Fruit fly (Drosophila melanogaster) whole organism, embryonic: ENCODE results near the gene CG42819.

Experiments
- Adf1 ChIP-seq: fragments of 200-800 bp; sonication (Bioruptor generic); IDR thresholded peaks from 2 replicates; pipeline ENCODE4 v1.3.6; 2022; ENCODE audit warnings: missing biosample characterization, missing genetic modification characterization
- CG10267 ChIP-seq: fragments of 200-800 bp; sonication (Bioruptor generic); optimal IDR thresholded peaks from 2 replicates; lab custom pipeline; 2018; ENCODE audit warnings: missing biosample characterization, mild to moderate bottlenecking, missing genetic modification characterization, moderate library complexity
- CG10654 ChIP-seq: fragments of 200-800 bp; sonication (Bioruptor generic); optimal IDR thresholded peaks from 2 replicates; lab custom pipeline; 2016; ENCODE audit warnings: missing biosample characterization, missing genetic modification characterization
- CG11456 ChIP-seq: fragments of 200-800 bp; sonication (Bioruptor generic); IDR thresholded peaks from 3 replicates; pipeline ENCODE4 v1.3.6; 2022; ENCODE audit warnings: missing biosample characterization, missing genetic modification characterization
- CG12391 ChIP-seq: fragments of 200-800 bp; sonication (Bioruptor generic); optimal IDR thresholded peaks from 3 replicates; lab custom pipeline; 2018; ENCODE audit warnings: missing biosample characterization, mild to moderate bottlenecking, missing genetic modification characterization, moderate library complexity
- CG13123 ChIP-seq: fragments of 200-800 bp; sonication (Bioruptor generic); optimal IDR thresholded peaks from 2 replicates; lab custom pipeline; 2016; ENCODE audit warnings: missing biosample characterization, missing genetic modification characterization
- CG16815 ChIP-seq: fragments of 200-800 bp; sonication (Bioruptor generic); optimal IDR thresholded peaks from 3 replicates; lab custom pipeline; 2017; ENCODE audit warnings: missing biosample characterization, mild to moderate bottlenecking, missing genetic modification characterization
- CG17802 ChIP-seq: fragments of 200-800 bp; sonication (Bioruptor generic); optimal IDR thresholded peaks from 2 replicates; lab custom pipeline; 2018; ENCODE audit warnings: missing biosample characterization, mild to moderate bottlenecking, missing genetic modification characterization, moderate library complexity
- CG17829 ChIP-seq: fragments of 200-800 bp; optimal IDR thresholded peaks from 2 replicates; lab custom pipeline; 2019; ENCODE audit warnings: missing biosample characterization, mild to moderate bottlenecking, missing genetic modification characterization, moderate library complexity
- CG18619 ChIP-seq: fragments of 200-800 bp; sonication (Bioruptor generic); optimal IDR thresholded peaks from 3 replicates; lab custom pipeline; 2017; ENCODE audit warnings: missing biosample characterization, mild to moderate bottlenecking, missing genetic modification characterization
- CG4328 ChIP-seq: fragments of 200-800 bp; sonication (Bioruptor generic); optimal IDR thresholded peaks from 3 replicates; lab custom pipeline; 2017; ENCODE audit warnings: missing biosample characterization, missing genetic modification reagents, missing genetic modification characterization
- CG4404 ChIP-seq: fragments of 200-800 bp; sonication (Bioruptor generic); IDR thresholded peaks from 2 replicates; pipeline ENCODE4 v1.3.6; 2022; ENCODE audit warnings: missing biosample characterization, missing genetic modification characterization
- CG4730 ChIP-seq: fragments of 200-800 bp; sonication (Bioruptor generic); IDR thresholded peaks from 2 replicates; pipeline ENCODE4 v1.3.6; 2022; ENCODE audit warnings: missing biosample characterization, missing genetic modification characterization
- CG6689 ChIP-seq: fragments of 200-800 bp; sonication (Bioruptor generic); IDR thresholded peaks from 2 replicates; pipeline ENCODE4 v1.3.6; 2022; ENCODE audit warnings: missing biosample characterization, missing genetic modification characterization
- CG7928 ChIP-seq: fragments of 200-800 bp; sonication (Bioruptor generic); optimal IDR thresholded peaks from 2 replicates; lab custom pipeline; 2017; ENCODE audit warnings: missing biosample characterization, mild to moderate bottlenecking, missing genetic modification characterization
- CG8924 ChIP-seq: fragments of 200-800 bp; optimal IDR thresholded peaks from 3 replicates; lab custom pipeline; 2019; ENCODE audit warnings: missing biosample characterization, mild to moderate bottlenecking, missing genetic modification characterization, moderate library complexity
- CG9437 ChIP-seq: fragments of 200-800 bp; sonication (Bioruptor generic); optimal IDR thresholded peaks from 2 replicates; lab custom pipeline; 2018; ENCODE audit warnings: missing biosample characterization, mild to moderate bottlenecking, missing genetic modification characterization
- Deaf1 ChIP-seq: fragments of 200-800 bp; optimal IDR thresholded peaks from 3 replicates; lab custom pipeline; 2019; ENCODE audit warnings: missing biosample characterization, mild to moderate bottlenecking, missing genetic modification characterization, moderate library complexity
- Elba2 ChIP-seq: fragments of 200-800 bp; sonication (Bioruptor generic); optimal IDR thresholded peaks from 3 replicates; lab custom pipeline; 2016; ENCODE audit warnings: missing biosample characterization, missing genetic modification characterization
- Fer2 ChIP-seq: fragments of 200-800 bp; sonication (Bioruptor generic); optimal IDR thresholded peaks from 2 replicates; lab custom pipeline; 2018; ENCODE audit warnings: missing biosample characterization, mild to moderate bottlenecking, missing genetic modification characterization, moderate library complexity
- HmgZ ChIP-seq: fragments of 200-800 bp; sonication (Bioruptor generic); optimal IDR thresholded peaks from 2 replicates; lab custom pipeline; 2018; ENCODE audit warnings: missing biosample characterization, mild to moderate bottlenecking, missing genetic modification characterization
- Hr51 ChIP-seq, 2 experiments: fragments of 200-800 bp; sonication (Bioruptor generic); optimal IDR thresholded peaks; 2 replicates in 1 of 2; 3 replicates in 1 of 2; lab custom pipeline; 2016 to 2018; ENCODE audit warnings: missing biosample characterization in 2 of 2, missing genetic modification characterization in 2 of 2, mild to moderate bottlenecking in 1 of 2, moderate library complexity in 1 of 2
- Jarid2 ChIP-seq: fragments of 200-800 bp; sonication (Bioruptor generic); optimal IDR thresholded peaks from 3 replicates; lab custom pipeline; 2017; ENCODE audit warnings: mild to moderate bottlenecking, missing biosample characterization, missing genetic modification reagents, missing genetic modification characterization
- MBD-R2 ChIP-seq: fragments of 200-800 bp; sonication (Bioruptor generic); IDR thresholded peaks from 2 replicates; pipeline ENCODE4 v1.3.6; 2022; ENCODE audit warnings: missing biosample characterization, missing genetic modification characterization
- Mrtf ChIP-seq: fragments of 200-800 bp; sonication (Bioruptor generic); IDR thresholded peaks from 3 replicates; pipeline ENCODE4 v1.3.6; 2022; ENCODE audit warnings: missing biosample characterization, missing genetic modification characterization
- NFAT ChIP-seq: fragments of 200-800 bp; sonication (Bioruptor generic); IDR thresholded peaks from 2 replicates; pipeline ENCODE4 v1.3.6; 2022; ENCODE audit warnings: missing biosample characterization, missing genetic modification characterization
- Nf-YB ChIP-seq: fragments of 200-800 bp; sonication (Bioruptor generic); optimal IDR thresholded peaks from 3 replicates; lab custom pipeline; 2019; ENCODE audit warnings: missing biosample characterization, mild to moderate bottlenecking, missing genetic modification characterization, moderate library complexity
- Oaz ChIP-seq: fragments of 200-800 bp; sonication (Bioruptor generic); IDR thresholded peaks from 2 replicates; pipeline ENCODE4 v1.3.6; 2022; ENCODE audit warnings: missing biosample characterization, missing genetic modification characterization
- Optix ChIP-seq: fragments of 200-800 bp; sonication (Bioruptor generic); IDR thresholded peaks from 3 replicates; pipeline ENCODE4 v1.3.6; 2022; ENCODE audit warnings: missing biosample characterization, missing genetic modification characterization
- Sry-β ChIP-seq: fragments of 200-800 bp; sonication (Bioruptor generic); optimal IDR thresholded peaks from 2 replicates; lab custom pipeline; 2018; ENCODE audit warnings: missing biosample characterization, mild to moderate bottlenecking, missing genetic modification characterization, moderate library complexity
- Sry-δ ChIP-seq: fragments of 200-800 bp; sonication (Bioruptor generic); optimal IDR thresholded peaks from 2 replicates; lab custom pipeline; 2016; ENCODE audit warnings: missing biosample characterization, missing genetic modification characterization
- ac ChIP-seq: fragments of 200-800 bp; sonication (Bioruptor generic); optimal IDR thresholded peaks from 3 replicates; lab custom pipeline; 2017; ENCODE audit warnings: missing biosample characterization, mild to moderate bottlenecking, missing genetic modification characterization
- al ChIP-seq: fragments of 200-800 bp; sonication (Bioruptor generic); IDR thresholded peaks from 2 replicates; pipeline ENCODE4 v1.3.6; 2022; ENCODE audit warnings: missing biosample characterization, missing genetic modification characterization
- amos ChIP-seq: fragments of 200-800 bp; sonication (Bioruptor generic); IDR thresholded peaks from 2 replicates; pipeline ENCODE4 v1.3.6; 2022; ENCODE audit warnings: missing biosample characterization, missing genetic modification characterization; ENCODE audit not compliant: partially characterized antibody
- ap ChIP-seq: fragments of 200-800 bp; sonication (Bioruptor generic); IDR thresholded peaks from 2 replicates; pipeline ENCODE4 v1.3.6; 2022; ENCODE audit warnings: missing biosample characterization, missing genetic modification characterization
- chn ChIP-seq: fragments of 200-800 bp; sonication (Bioruptor generic); optimal IDR thresholded peaks from 2 replicates; lab custom pipeline; 2016; ENCODE audit warnings: missing biosample characterization, missing genetic modification characterization
- danr ChIP-seq: fragments of 200-800 bp; sonication (Bioruptor generic); IDR thresholded peaks from 2 replicates; pipeline ENCODE4 v1.3.6; 2022; ENCODE audit warnings: missing biosample characterization, missing genetic modification characterization
- dati ChIP-seq: fragments of 200-800 bp; sonication (Bioruptor generic); IDR thresholded peaks from 2 replicates; pipeline ENCODE4 v1.3.6; 2022; ENCODE audit warnings: missing biosample characterization, missing genetic modification characterization
- dmrt99B ChIP-seq: fragments of 200-800 bp; sonication (Bioruptor generic); optimal IDR thresholded peaks from 2 replicates; lab custom pipeline; 2018; ENCODE audit warnings: missing biosample characterization, mild to moderate bottlenecking, missing genetic modification characterization, moderate library complexity
- dpn ChIP-seq, 2 experiments: fragments of 200-800 bp; sonication (Bioruptor generic); optimal IDR thresholded peaks; 3 replicates each; lab custom pipeline; 2016; ENCODE audit warnings: missing biosample characterization in 2 of 2, missing genetic modification characterization in 2 of 2
- dysf ChIP-seq: fragments of 200-800 bp; sonication (Bioruptor generic); IDR thresholded peaks from 3 replicates; pipeline ENCODE4 v1.3.6; 2022; ENCODE audit warnings: missing biosample characterization, missing genetic modification characterization
- eyg ChIP-seq: fragments of 200-800 bp; sonication (Bioruptor generic); optimal IDR thresholded peaks from 3 replicates; lab custom pipeline; 2016; ENCODE audit warnings: missing biosample characterization, missing genetic modification characterization
- grau ChIP-seq: fragments of 200-800 bp; optimal IDR thresholded peaks from 3 replicates; lab custom pipeline; 2019; ENCODE audit warnings: missing biosample characterization, mild to moderate bottlenecking, missing genetic modification characterization, moderate library complexity
- odd ChIP-seq: fragments of 200-800 bp; sonication (Bioruptor generic); optimal IDR thresholded peaks from 2 replicates; lab custom pipeline; 2017; ENCODE audit warnings: missing biosample characterization, mild to moderate bottlenecking, missing genetic modification characterization
- pros ChIP-seq: fragments of 200-800 bp; sonication (Bioruptor generic); optimal IDR thresholded peaks from 3 replicates; lab custom pipeline; 2019; ENCODE audit warnings: missing biosample characterization, mild to moderate bottlenecking, missing genetic modification characterization, moderate library complexity
- psq ChIP-seq: fragments of 200-800 bp; sonication (Bioruptor generic); optimal IDR thresholded peaks from 2 replicates; lab custom pipeline; 2017; ENCODE audit warnings: missing biosample characterization, missing genetic modification characterization
- run ChIP-seq: fragments of 200-800 bp; sonication (Bioruptor generic); optimal IDR thresholded peaks from 3 replicates; lab custom pipeline; 2018; ENCODE audit warnings: missing biosample characterization, mild to moderate bottlenecking, missing genetic modification characterization
- slbo ChIP-seq: fragments of 200-800 bp; sonication (Bioruptor generic); IDR thresholded peaks from 2 replicates; pipeline ENCODE4 v1.3.6; 2022; ENCODE audit warnings: missing biosample characterization, missing genetic modification characterization
- stc ChIP-seq: fragments of 200-800 bp; sonication (Bioruptor generic); IDR thresholded peaks from 2 replicates; pipeline ENCODE4 v1.3.6; 2022; ENCODE audit warnings: missing biosample characterization, missing genetic modification characterization
- yki ChIP-seq: fragments of >200 bp; optimal IDR thresholded peaks from 3 replicates; lab custom pipeline; 2018
- z ChIP-seq: fragments of 200-800 bp; sonication (Bioruptor generic); IDR thresholded peaks from 3 replicates; pipeline ENCODE4 v1.3.6; 2022; ENCODE audit warnings: missing biosample characterization, missing genetic modification characterization

CG42819 gene

dm6 chr2L:8382646-8383045 lies 6.5 kb downstream of the CG42819 start, which contains the start of the genes CG13392 and Rcd4 (continued):
- TF ChIP-seq dati (GFP tag; lab: Robert Waterston, UW) (no peak), z (GFP tag; lab: Robert Waterston, UW) (no peak), stc (no peak), ac (GFP tag; lab: Kevin White, UChicago) (no peak), CG10654 (GFP tag; lab: Kevin White, UChicago) (no peak), CG9437 (GFP tag; lab: Kevin White, UChicago) (peak; percentile 34), Optix (0 out of 3 replicates have a peak, but pooled peaks have one; percentile 25), HmgZ (tag; lab: Kevin White, UChicago) (peak; percentile 84), Jarid2 (GFP tag; lab: Kevin White, UChicago) (no peak), psq (GFP tag; lab: Kevin White, UChicago) (peak; percentile 9), slbo (GFP tag; lab: Robert Waterston, UW) (peak; percentile 85), dysf (GFP tag; lab: Robert Waterston, UW) (peak; percentile 72), CG6689 (GFP tag; lab: Robert Waterston, UW) (0 out of 2 replicates have a peak, but pooled peaks have one; percentile 27), NFAT (GFP tag; lab: Robert Waterston, UW) (peak; percentile 82), Sry-δ (peak; percentile 73), CG17829 (tag; lab: Kevin White, UChicago) (peak; percentile 70), Mrtf (GFP tag; lab: Robert Waterston, UW) (0 out of 3 replicates have a peak, but pooled peaks have one; percentile 34), Oaz (GFP tag; lab: Robert Waterston, UW) (no peak), CG18619 (GFP tag; lab: Kevin White, UChicago) (peak; percentile 36), MBD-R2 (GFP tag; lab: Robert Waterston, UW) (peak; percentile 95), Sry-β (GFP tag; lab: Kevin White, UChicago) (peak; percentile 42), CG4730 (0 out of 2 replicates have a peak, but pooled peaks have one; percentile 28), ap (GFP tag; lab: Robert Waterston, UW) (no peak), CG12391 (peak; percentile 47), dmrt99B (peak; percentile 21), CG4404 (peak; percentile 48; the same call in 1 of the 2 replicates), grau (tag; lab: Kevin White, UChicago) (peak; percentile 94), Fer2 (tag; lab: Kevin White, UChicago) (peak; percentile 22), run (tag; lab: Kevin White, UChicago) (peak; percentile 1), chn (GFP tag; lab: Kevin White, UChicago) (peak; percentile 50), Deaf1 (peak; percentile 26), CG7928 (peak; percentile 25), CG17802 (tag; lab: Kevin White, UChicago) (peak; percentile 23), CG13123 (GFP tag; lab: Kevin White, UChicago) (no peak), Nf-YB (GFP tag; lab: Kevin White, UChicago) (peak; percentile 11), CG16815 (GFP tag; lab: Kevin White, UChicago) (peak; percentile 24), Adf1 (GFP tag; lab: Robert Waterston, UW) (no peak; the same call in 1 of the 2 replicates), amos (GFP tag; lab: Robert Waterston, UW) (peak; percentile 67), eyg (GFP tag; lab: Kevin White, UChicago) (peak; percentile 10), pros (GFP tag; lab: Kevin White, UChicago) (no peak), odd (GFP tag; lab: Kevin White, UChicago) (no peak), CG4328 (GFP tag; lab: Kevin White, UChicago) (peak; percentile 35), CG8924 (peak; percentile 20), al (GFP tag; lab: Robert Waterston, UW) (peak; percentile 24; the same call in 1 of the 2 replicates), Hr51 (GFP tag; optimal IDR thresholded peaks at IDR 0.05; lab: Kevin White, UChicago) (peak; percentile 20 to 76), CG10267 (tag; lab: Kevin White, UChicago) (peak; percentile 97), Elba2 (GFP tag; lab: Kevin White, UChicago) (no peak), danr (GFP tag; lab: Robert Waterston, UW) (no peak), yki (lab: Kevin White, UChicago) (no peak), dpn (GFP tag; optimal IDR thresholded peaks at IDR 0.05; lab: Kevin White, UChicago) (peak; percentile 70 to 82), CG11456 (GFP tag; lab: Robert Waterston, UW) (peak; percentile 78)
